Worm (Caenorhabditis elegans) whole organism, L4 larva: ENCODE results near the gene clec-128.

Experiments used
- D1046.2 ChIP-seq: fragments of 200-800 bp; sonication (Bioruptor generic); IDR thresholded peaks from 2 replicates; pipeline ENCODE4 v1.3.6; 2022; ENCODE audit warnings: missing genetic modification characterization, missing compliant biosample characterization
- F26F4.8 ChIP-seq: fragments of 200-800 bp; sonication (Bioruptor generic); conservative IDR thresholded peaks from 2 replicates; pipeline ENCODE4 v1.3.6; 2022; ENCODE audit warnings: missing genetic modification characterization, missing compliant biosample characterization
- F44E2.7 ChIP-seq: fragments of 200-800 bp; sonication (Bioruptor generic); IDR thresholded peaks from 2 replicates; pipeline ENCODE4 v2.1.2; 2022; ENCODE audit warnings: missing genetic modification characterization, missing compliant biosample characterization
- T20F7.1 ChIP-seq: fragments of 200-800 bp; sonication (Bioruptor generic); optimal IDR thresholded peaks from 2 replicates; lab custom pipeline; 2018; ENCODE audit warnings: mild to moderate bottlenecking, missing genetic modification characterization, missing compliant biosample characterization
- Y75B8A.6 ChIP-seq: fragments of 200-800 bp; sonication (Bioruptor generic); IDR thresholded peaks from 2 replicates; pipeline ENCODE4 v1.3.6; 2022; ENCODE audit warnings: missing genetic modification reagents, missing genetic modification characterization, missing compliant biosample characterization
- ZK546.5 ChIP-seq, 2 experiments: sonication (generic microtip); optimal IDR thresholded peaks; 2 replicates each; lab custom pipeline; 2017; ENCODE audit warnings: missing biosample characterization in 2 of 2, missing genetic modification characterization in 2 of 2
- aha-1 ChIP-seq: fragments of 150-350 bp; peaks from one replicate; lab custom pipeline; 2014; ENCODE audit warnings: missing biosample characterization, missing genetic modification characterization
- ama-1 ChIP-seq: fragments of 150-350 bp; optimal IDR thresholded peaks from 2 replicates; lab custom pipeline; 2014; ENCODE audit warnings: inconsistent platforms, mixed read lengths
- arid-1 ChIP-seq: fragments of 200-800 bp; sonication (Bioruptor generic); conservative IDR thresholded peaks from 2 replicates; pipeline ENCODE4 v1.3.6; 2022; ENCODE audit warnings: missing genetic modification reagents, missing genetic modification characterization, missing compliant biosample characterization
- ceh-28 ChIP-seq: fragments of 150-350 bp; optimal IDR thresholded peaks from 2 replicates; lab custom pipeline; 2014; ENCODE audit warnings: missing biosample characterization, missing genetic modification reagents, missing genetic modification characterization
- ceh-44 ChIP-seq: fragments of 200-800 bp; sonication (Bioruptor generic); IDR thresholded peaks from 2 replicates; pipeline ENCODE4 v1.3.6; 2022; ENCODE audit warnings: missing genetic modification reagents, missing genetic modification characterization, missing compliant biosample characterization
- ceh-62 ChIP-seq: sonication (generic microtip); optimal IDR thresholded peaks from 2 replicates; lab custom pipeline; 2017; ENCODE audit warnings: missing biosample characterization, missing genetic modification characterization
- ces-1 ChIP-seq: fragments of 150-350 bp; sonication (generic microtip); optimal IDR thresholded peaks from 4 replicates; lab custom pipeline; 2014; ENCODE audit warnings: missing biosample characterization, missing genetic modification reagents, missing genetic modification characterization
- daf-19 ChIP-seq: fragments of 200-800 bp; sonication (Bioruptor generic); conservative IDR thresholded peaks from 2 replicates; pipeline ENCODE4 v1.3.6; 2022; ENCODE audit warnings: missing genetic modification characterization, missing compliant biosample characterization
- dmd-9 ChIP-seq: fragments of 200-800 bp; sonication (Bioruptor generic); IDR thresholded peaks from 2 replicates; pipeline ENCODE4 v1.3.6; 2022; ENCODE audit warnings: missing genetic modification reagents, missing genetic modification characterization, missing compliant biosample characterization
- fkh-10 ChIP-seq: fragments of 150-350 bp; optimal IDR thresholded peaks from 2 replicates; lab custom pipeline; 2014; ENCODE audit warnings: missing biosample characterization, missing genetic modification reagents, missing genetic modification characterization
- gei-8 ChIP-seq: fragments of 200-800 bp; sonication (Bioruptor generic); optimal IDR thresholded peaks from 2 replicates; lab custom pipeline; 2018; ENCODE audit warnings: mild to moderate bottlenecking, missing genetic modification characterization, missing compliant biosample characterization
- hif-1 ChIP-seq, 2 experiments: sonication (generic microtip); optimal IDR thresholded peaks; 2 replicates each; lab custom pipeline; 2016 to 2017; ENCODE audit warnings: missing compliant biosample characterization in 2 of 2, missing genetic modification characterization in 2 of 2, missing genetic modification reagents in 2 of 2, missing genotype in 2 of 2, mild to moderate bottlenecking in 1 of 2
- hlh-11 ChIP-seq: fragments of 200-800 bp; sonication (Bioruptor generic); optimal IDR thresholded peaks from 2 replicates; lab custom pipeline; 2018; ENCODE audit warnings: mild to moderate bottlenecking, missing genetic modification characterization, missing compliant biosample characterization
- hmg-1.1 ChIP-seq: fragments of 200-800 bp; sonication (Bioruptor generic); IDR thresholded peaks from 2 replicates; pipeline ENCODE4 v1.3.6; 2022; ENCODE audit warnings: missing genetic modification reagents, missing genetic modification characterization, missing compliant biosample characterization
- lim-7 ChIP-seq: fragments of 200-800 bp; sonication (Bioruptor generic); IDR thresholded peaks from 2 replicates; pipeline ENCODE4 v1.3.6; 2022; ENCODE audit warnings: missing genetic modification characterization, missing compliant biosample characterization
- lin-29 ChIP-seq: fragments of 200-800 bp; sonication (Bioruptor generic); IDR thresholded peaks from 2 replicates; pipeline ENCODE4 v1.3.6; 2022; ENCODE audit warnings: missing genetic modification reagents, missing genetic modification characterization, missing compliant biosample characterization
- lir-3 ChIP-seq: sonication (generic microtip); optimal IDR thresholded peaks from 2 replicates; lab custom pipeline; 2016; ENCODE audit warnings: mild to moderate bottlenecking, missing genetic modification characterization, missing compliant biosample characterization
- lsy-2 ChIP-seq, 2 experiments: fragments of 150-350 bp in 1 of 2; sonication (generic microtip) in 1 of 2; optimal IDR thresholded peaks; 2 replicates each; lab custom pipeline; 2014 to 2017; ENCODE audit warnings: missing biosample characterization in 2 of 2, missing genetic modification characterization in 2 of 2
- mdl-1 ChIP-seq, 2 experiments: fragments of 150-350 bp in 1 of 2; sonication (generic microtip) in 1 of 2; optimal IDR thresholded peaks; 2 replicates each; lab custom pipeline; 2014 to 2017; ENCODE audit warnings: missing biosample characterization in 2 of 2, missing genetic modification characterization in 2 of 2
- nhr-237 ChIP-seq: sonication (generic microtip); optimal IDR thresholded peaks from 2 replicates; lab custom pipeline; 2017; ENCODE audit warnings: missing biosample characterization, missing genetic modification characterization
- nhr-25 ChIP-seq: sonication (generic microtip); optimal IDR thresholded peaks from 2 replicates; lab custom pipeline; 2017; ENCODE audit warnings: missing genetic modification characterization, mild to moderate bottlenecking, missing compliant biosample characterization, antibody characterized with exemption, moderate library complexity, borderline replicate concordance; ENCODE audit not compliant: insufficient read depth
- nhr-28 ChIP-seq: fragments of 150-350 bp; optimal IDR thresholded peaks from 2 replicates; lab custom pipeline; 2014; ENCODE audit warnings: missing biosample characterization, missing genetic modification characterization
- nhr-42 ChIP-seq: fragments of 200-800 bp; sonication (Bioruptor generic); IDR thresholded peaks from 2 replicates; pipeline ENCODE4 v1.3.6; 2022; ENCODE audit warnings: missing genetic modification characterization, missing compliant biosample characterization
- nhr-6 ChIP-seq: fragments of 150-350 bp; optimal IDR thresholded peaks from 2 replicates; lab custom pipeline; 2014; ENCODE audit warnings: missing biosample characterization, missing genetic modification characterization
- nhr-76 ChIP-seq: fragments of 150-350 bp; optimal IDR thresholded peaks from 2 replicates; lab custom pipeline; 2014; ENCODE audit warnings: missing biosample characterization, missing genetic modification characterization
- set-16 ChIP-seq: fragments of 200-800 bp; sonication (Bioruptor generic); IDR thresholded peaks from 2 replicates; pipeline ENCODE4 v1.3.6; 2022; ENCODE audit warnings: missing genetic modification reagents, missing genetic modification characterization, missing compliant biosample characterization
- snpc-1.2 ChIP-seq: fragments of 200-800 bp; sonication (Bioruptor generic); IDR thresholded peaks from 2 replicates; pipeline ENCODE4 v1.3.6; 2022; ENCODE audit warnings: missing genetic modification reagents, missing genetic modification characterization, missing compliant biosample characterization
- snpc-4 ChIP-seq: fragments of 150-350 bp; optimal IDR thresholded peaks from 2 replicates; lab custom pipeline; 2014; ENCODE audit warnings: missing biosample characterization, missing genetic modification characterization
- spr-3 ChIP-seq: fragments of 200-800 bp; sonication (Bioruptor generic); optimal IDR thresholded peaks from 2 replicates; lab custom pipeline; 2018; ENCODE audit warnings: mild to moderate bottlenecking, missing genetic modification characterization, missing compliant biosample characterization
- unc-39 ChIP-seq: sonication (generic microtip); optimal IDR thresholded peaks from 2 replicates; lab custom pipeline; 2017; ENCODE audit warnings: missing biosample characterization, missing genetic modification characterization
- unc-62 ChIP-seq, 3 experiments: fragments of 150-350 bp in 1 of 3; sonication (generic microtip); optimal IDR thresholded peaks in 2 of 3; peaks in 1 of 3; 1 replicate in 1 of 3; 2 replicates in 2 of 3; lab custom pipeline; 2014 to 2017; ENCODE audit warnings: missing biosample characterization in 3 of 3, missing genetic modification characterization in 3 of 3, missing genetic modification reagents in 3 of 3, missing genotype in 1 of 3
- zfp-2 ChIP-seq: sonication (generic microtip); optimal IDR thresholded peaks from 2 replicates; lab custom pipeline; 2016; ENCODE audit warnings: mild to moderate bottlenecking, missing genetic modification characterization, missing compliant biosample characterization
- zip-2 ChIP-seq: fragments of 150-350 bp; optimal IDR thresholded peaks from 2 replicates; lab custom pipeline; 2014; ENCODE audit warnings: missing biosample characterization, missing genetic modification characterization

clec-128 gene

ce11 chrII:3595339-3595738, 24.5 kb upstream of the clec-128 start, which contains the start of gene Y49F6A.12:
TSS of gene Y49F6A.12 (plus strand) at chrII:3595639.
- TF ChIP-seq T20F7.1 (GFP tag; lab: Kevin White, UChicago) = no peak
- no peak for TF ChIP-seq F44E2.7 (GFP tag; lab: Robert Waterston, UW)
- TF ChIP-seq mdl-1 (tag; optimal IDR thresholded peaks at IDR 0.05; lab: Kevin White, UChicago) = no peak
- TF ChIP-seq hlh-11 (tag; lab: Kevin White, UChicago) = no peak
- TF ChIP-seq nhr-25 (tag; lab: Kevin White, UChicago) = no peak
- TF ChIP-seq nhr-237 = no peak
- TF ChIP-seq hmg-1.1 (GFP tag; lab: Robert Waterston, UW) = no peak
- no peak for TF ChIP-seq Y75B8A.6 (GFP tag; lab: Robert Waterston, UW)
- TF ChIP-seq ZK546.5 (tag; optimal IDR thresholded peaks at IDR 0.05; lab: Kevin White, UChicago) = no peak
- TF ChIP-seq ceh-62 (tag; lab: Kevin White, UChicago) = no peak
- no peak for TF ChIP-seq arid-1 (GFP tag; lab: Robert Waterston, UW)
- TF ChIP-seq F26F4.8 (GFP tag; lab: Robert Waterston, UW) = no peak
- no peak for TF ChIP-seq unc-39 (tag; lab: Kevin White, UChicago)
- TF ChIP-seq zip-2 (tag; lab: Kevin White, UChicago) = no peak
- no peak for TF ChIP-seq ces-1 (GFP tag; lab: Kevin White, UChicago)
- no peak for TF ChIP-seq daf-19 (GFP tag; lab: Robert Waterston, UW)

- TF ChIP-seq lim-7 (GFP tag; lab: Robert Waterston, UW) = no peak
These were observed 12.6 kb upstream of the clec-128 start, which contains the start of gene srh-60 for ce11 chrII:3583402-3583801. TSS of gene srh-60 (plus strand) at chrII:3583702.

DNA sequence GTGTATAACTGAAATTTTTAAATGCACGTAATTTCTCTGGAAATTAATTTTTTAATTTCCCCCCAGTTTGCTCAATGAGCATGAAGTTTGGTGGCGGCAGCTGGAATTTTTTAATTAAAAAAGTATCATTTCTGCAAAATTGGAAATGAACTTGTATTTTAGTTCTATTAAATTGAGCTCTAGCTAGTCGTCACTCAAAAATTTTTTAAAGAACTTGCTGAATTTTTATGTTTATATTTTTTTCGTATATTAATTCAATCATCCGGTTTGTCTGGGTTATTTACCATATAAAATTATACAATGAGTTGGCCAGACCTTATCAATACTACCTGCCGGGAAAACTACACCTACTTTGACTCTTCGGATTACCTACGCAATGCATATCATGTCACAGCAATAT, 10.9 kb upstream of the clec-128 start, which contains the start of gene srh-59:
srh-59 (plus strand) TSS at position 301 of the 400 bp plus-strand sequence.
- no peak for TF ChIP-seq snpc-1.2 (GFP tag; lab: Robert Waterston, UW)
- TF ChIP-seq mdl-1 (tag; optimal IDR thresholded peaks at IDR 0.05; lab: Kevin White, UChicago) = no peak
- TF ChIP-seq unc-62 (GFP tag; optimal IDR thresholded peaks at IDR 0.05 in 1 of 2; lab: Kevin White, UChicago) = peak in 1 of 2 experiments; percentile 9
- no peak for TF ChIP-seq unc-62 (tag; optimal IDR thresholded peaks at IDR 0.05; lab: Kevin White, UChicago)

- TF ChIP-seq D1046.2 (no peak), ama-1 (lab: Kevin White, UChicago) (no peak), aha-1 (tag; lab: Kevin White, UChicago) (peak; percentile 35)
- TF ChIP-seq, all 104 proteins: peak for 1
These were observed 8.9 kb upstream of the clec-128 start, which contains the start of gene clec-134 for ce11 chrII:3579767-3580166. TSS of gene clec-134 (plus strand) at chrII:3580067.

ce11 chrII:3578121-3578520, 7.3 kb upstream of the clec-128 start, which contains the start of gene clec-133:
TSS of gene clec-133 (plus strand) at chrII:3578421.
- TF ChIP-seq dmd-9 (no peak), hif-1 (tag; optimal IDR thresholded peaks at IDR 0.05; lab: Kevin White, UChicago) (no peak), T20F7.1 (GFP tag; lab: Kevin White, UChicago) (no peak), snpc-4 (tag; lab: Kevin White, UChicago) (no peak), nhr-42 (GFP tag; lab: Robert Waterston, UW) (no peak), gei-8 (GFP tag; lab: Kevin White, UChicago) (no peak), zfp-2 (tag; lab: Kevin White, UChicago) (no peak), set-16 (GFP tag; lab: Robert Waterston, UW) (no peak), lsy-2 (tag; optimal IDR thresholded peaks at IDR 0.05; lab: Kevin White, UChicago) (no peak), nhr-6 (no peak), nhr-25 (tag; lab: Kevin White, UChicago) (no peak), ceh-44 (GFP tag; lab: Robert Waterston, UW) (no peak), fkh-10 (GFP tag; lab: Kevin White, UChicago) (no peak), lin-29 (GFP tag; lab: Robert Waterston, UW) (no peak), ceh-28 (tag; lab: Kevin White, UChicago) (no peak), spr-3 (no peak), lir-3 (tag; lab: Kevin White, UChicago) (no peak), nhr-76 (tag; lab: Kevin White, UChicago) (no peak), nhr-28 (tag; lab: Kevin White, UChicago) (no peak)
